Worm (Caenorhabditis elegans): ENCODE data around the gene Y73F8A.15.

ce11 chrIV:15315502-15315901, 5.9 kb upstream of the Y73F8A.15 start:
- no peak for TF ChIP-seq nhr-76 (tag; optimal IDR thresholded peaks at IDR 0.05)
- no peak for TF ChIP-seq mep-1 (tag; optimal IDR thresholded peaks at IDR 0.05)
- no peak for TF ChIP-seq ces-1 (GFP tag; optimal IDR thresholded peaks at IDR 0.05)
- TF ChIP-seq unc-39 (tag; optimal IDR thresholded peaks at IDR 0.05), result no peak
- no peak for TF ChIP-seq ceh-39 (tag; optimal IDR thresholded peaks at IDR 0.05)
- TF ChIP-seq lsy-2 (tag; optimal IDR thresholded peaks at IDR 0.05), result no peak
- TF ChIP-seq cnd-1 (tag; optimal IDR thresholded peaks at IDR 0.05), result no peak
- no peak for TF ChIP-seq elt-3 (tag; optimal IDR thresholded peaks at IDR 0.05)
